Worm (Caenorhabditis elegans) whole organism, L2 larva: ENCODE data around the gene Y69H2.3.

Experiments
- aly-2 ChIP-seq: fragments of 150-350 bp; optimal IDR thresholded peaks from 2 replicates; lab custom pipeline; 2014; ENCODE audit warnings: missing biosample characterization, missing genetic modification characterization
- blmp-1 ChIP-seq: sonication (generic microtip); optimal IDR thresholded peaks from 2 replicates; lab custom pipeline; 2017; ENCODE audit warnings: missing genetic modification characterization, mild to moderate bottlenecking, missing compliant biosample characterization, antibody characterized with exemption, moderate library complexity; ENCODE audit not compliant: insufficient read depth

DNA sequence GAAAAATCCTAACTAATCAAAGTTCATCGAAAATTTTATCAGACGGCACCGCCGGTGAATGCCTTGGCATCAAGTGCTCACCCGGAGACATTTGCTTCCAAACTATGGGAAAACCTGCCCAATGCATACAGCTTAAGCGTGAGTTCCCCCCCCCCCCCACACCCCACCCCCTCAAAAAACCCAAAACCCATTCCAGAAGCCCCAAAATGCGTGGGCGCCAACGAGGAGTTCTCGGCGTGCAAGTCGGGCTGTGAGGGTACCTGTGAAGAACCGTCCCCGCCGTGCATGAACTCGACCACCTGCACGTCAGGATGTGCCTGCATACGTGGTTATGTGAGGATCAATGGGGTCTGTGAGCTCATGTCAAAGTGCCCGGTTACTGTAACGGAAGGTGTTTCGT is 10.4 kb upstream of the Y69H2.3 start:
- TF ChIP-seq aly-2 (tag; lab: Kevin White, UChicago): no peak
- TF ChIP-seq blmp-1 (tag; lab: Kevin White, UChicago): no peak
